Worm (Caenorhabditis elegans) whole organism, L3 larva: ENCODE data around the gene F53A9.9.
A peak's percentile ranks its signal among the peaks of the same experiment; 100 is the strongest.

Experiments used
- R02D3.7 ChIP-seq: fragments of 150-350 bp; optimal IDR thresholded peaks from 2 replicates; lab custom pipeline; 2014; ENCODE audit warnings: missing biosample characterization, missing genetic modification characterization
- aly-2 ChIP-seq: fragments of 150-350 bp; optimal IDR thresholded peaks from 2 replicates; lab custom pipeline; 2014; ENCODE audit warnings: missing biosample characterization, missing genetic modification characterization
- ama-1 ChIP-seq: fragments of 150-350 bp; optimal IDR thresholded peaks from 2 replicates; lab custom pipeline; 2018
- ceh-28 ChIP-seq: fragments of 150-350 bp; optimal IDR thresholded peaks from 2 replicates; lab custom pipeline; 2014; ENCODE audit warnings: missing biosample characterization, missing genetic modification reagents, missing genetic modification characterization
- daf-12 ChIP-seq: fragments of 150-350 bp; optimal IDR thresholded peaks from 2 replicates; lab custom pipeline; 2014; ENCODE audit warnings: missing biosample characterization, missing genetic modification reagents, missing genetic modification characterization
- egl-27 ChIP-seq: sonication (generic microtip); optimal IDR thresholded peaks from 4 replicates; lab custom pipeline; 2017; ENCODE audit warnings: missing biosample characterization, missing genetic modification reagents, missing genetic modification characterization
- elt-1 ChIP-seq: fragments of 150-350 bp; optimal IDR thresholded peaks from 2 replicates; lab custom pipeline; 2014; ENCODE audit warnings: missing biosample characterization, missing genetic modification characterization
- elt-2 ChIP-seq: sonication (generic microtip); optimal IDR thresholded peaks from 2 replicates; lab custom pipeline; 2016; ENCODE audit warnings: missing genetic modification reagents, mild to moderate bottlenecking, missing genetic modification characterization, missing compliant biosample characterization
- elt-3 ChIP-seq, 3 experiments: fragments of 150-350 bp in 1 of 3; sonication (generic microtip) in 2 of 3; optimal IDR thresholded peaks; 2 replicates in 2 of 3; 4 replicates in 1 of 3; lab custom pipeline; 2014 to 2017; ENCODE audit warnings: missing biosample characterization in 3 of 3, missing genetic modification characterization in 3 of 3
- eor-1 ChIP-seq, 2 experiments: fragments of 150-350 bp; optimal IDR thresholded peaks; 2 replicates each; lab custom pipeline; 2014 to 2018; ENCODE audit warnings: missing biosample characterization in 2 of 2, missing genetic modification characterization in 2 of 2
- fkh-10 ChIP-seq: sonication (generic microtip); optimal IDR thresholded peaks from 2 replicates; lab custom pipeline; 2017; ENCODE audit warnings: missing biosample characterization, missing genetic modification reagents, missing genetic modification characterization
- fkh-2 ChIP-seq: fragments of 150-350 bp; optimal IDR thresholded peaks from 2 replicates; lab custom pipeline; 2014; ENCODE audit warnings: missing biosample characterization, missing genetic modification reagents, missing genetic modification characterization
- fos-1 ChIP-seq: fragments of 150-350 bp; optimal IDR thresholded peaks from 2 replicates; lab custom pipeline; 2014; ENCODE audit warnings: missing biosample characterization, missing genetic modification characterization
- hmg-11 ChIP-seq: sonication (generic microtip); optimal IDR thresholded peaks from 2 replicates; lab custom pipeline; 2016; ENCODE audit warnings: missing genetic modification characterization, missing compliant biosample characterization
- jun-1 ChIP-seq: fragments of 150-350 bp; optimal IDR thresholded peaks from 2 replicates; lab custom pipeline; 2014; ENCODE audit warnings: missing biosample characterization, missing genetic modification reagents, missing genetic modification characterization
- lin-39 ChIP-seq: fragments of 150-350 bp; optimal IDR thresholded peaks from 2 replicates; lab custom pipeline; 2018; ENCODE audit warnings: missing biosample characterization, missing genetic modification reagents, missing genetic modification characterization
- mml-1 ChIP-seq: fragments of 150-350 bp; sonication (generic microtip); optimal IDR thresholded peaks from 3 replicates; lab custom pipeline; 2014; ENCODE audit warnings: missing biosample characterization, missing genetic modification characterization
- nfya-1 ChIP-seq: sonication (generic microtip); optimal IDR thresholded peaks from 2 replicates; lab custom pipeline; 2017; ENCODE audit warnings: missing genetic modification characterization, mild to moderate bottlenecking, missing compliant biosample characterization, antibody characterized with exemption, moderate library complexity; ENCODE audit not compliant: insufficient read depth
- nhr-11 ChIP-seq: fragments of 150-350 bp; optimal IDR thresholded peaks from 2 replicates; lab custom pipeline; 2014; ENCODE audit warnings: missing biosample characterization, missing genetic modification characterization
- nhr-12 ChIP-seq: fragments of 150-350 bp; optimal IDR thresholded peaks from 2 replicates; lab custom pipeline; 2014; ENCODE audit warnings: missing biosample characterization, missing genetic modification characterization
- nhr-25 ChIP-seq: sonication (generic microtip); optimal IDR thresholded peaks from 2 replicates; lab custom pipeline; 2017; ENCODE audit warnings: missing biosample characterization, missing genetic modification characterization
- nhr-28 ChIP-seq: fragments of 150-350 bp; optimal IDR thresholded peaks from 2 replicates; lab custom pipeline; 2014; ENCODE audit warnings: missing biosample characterization, missing genetic modification characterization
- nhr-43 ChIP-seq: sonication (generic microtip); optimal IDR thresholded peaks from 2 replicates; lab custom pipeline; 2016; ENCODE audit warnings: mild to moderate bottlenecking, missing genetic modification characterization, missing compliant biosample characterization; ENCODE audit not compliant: poor library complexity, severe bottlenecking
- nhr-67 ChIP-seq: fragments of 150-350 bp; optimal IDR thresholded peaks from 2 replicates; lab custom pipeline; 2014; ENCODE audit warnings: missing biosample characterization, missing genetic modification characterization
- nhr-76 ChIP-seq: fragments of 150-350 bp; sonication (generic microtip); optimal IDR thresholded peaks from 5 replicates; lab custom pipeline; 2014; ENCODE audit warnings: missing biosample characterization, missing genetic modification characterization
- nhr-77 ChIP-seq: fragments of 150-350 bp; optimal IDR thresholded peaks from 2 replicates; lab custom pipeline; 2014; ENCODE audit warnings: missing biosample characterization, missing genetic modification characterization
- pha-4 ChIP-seq: fragments of 150-350 bp; optimal IDR thresholded peaks from 2 replicates; lab custom pipeline; 2014; ENCODE audit warnings: missing biosample characterization, missing genetic modification reagents, missing genetic modification characterization
- pqm-1 ChIP-seq: fragments of 150-350 bp; optimal IDR thresholded peaks from 2 replicates; lab custom pipeline; 2017; ENCODE audit warnings: missing biosample characterization, missing genetic modification characterization, inconsistent platforms
- skn-1 ChIP-seq: fragments of 150-350 bp; optimal IDR thresholded peaks from 2 replicates; lab custom pipeline; 2014; ENCODE audit warnings: missing biosample characterization, missing genetic modification characterization
- snpc-4 ChIP-seq: fragments of 150-350 bp; optimal IDR thresholded peaks from 2 replicates; lab custom pipeline; 2014; ENCODE audit warnings: missing biosample characterization, missing genetic modification characterization
- tbx-2 ChIP-seq: sonication (generic microtip); optimal IDR thresholded peaks from 2 replicates; lab custom pipeline; 2016; ENCODE audit warnings: mild to moderate bottlenecking, missing genetic modification characterization, missing compliant biosample characterization
- unc-39 ChIP-seq: sonication (generic microtip); optimal IDR thresholded peaks from 4 replicates; lab custom pipeline; 2017; ENCODE audit warnings: missing biosample characterization, missing genetic modification characterization
- zag-1 ChIP-seq: fragments of 150-350 bp; optimal IDR thresholded peaks from 2 replicates; lab custom pipeline; 2014; ENCODE audit warnings: missing biosample characterization, missing genetic modification characterization
- ztf-4 ChIP-seq: fragments of 150-350 bp; optimal IDR thresholded peaks from 2 replicates; lab custom pipeline; 2014; ENCODE audit warnings: missing biosample characterization, missing genetic modification characterization

F53A9.9 gene

ce11 chrX:8708053-8708452, 12.5 kb downstream of the F53A9.9 start, which contains the start of gene F53A9.3:
Gene F53A9.3 (plus strand): TSS chrX:8708353.
- TF ChIP-seq aly-2 (no peak), eor-1 (tag; optimal IDR thresholded peaks at IDR 0.05; lab: Kevin White, UChicago) (no peak), jun-1 (tag; lab: Kevin White, UChicago) (no peak), pha-4 (tag; lab: Kevin White, UChicago) (no peak), elt-2 (tag; lab: Kevin White, UChicago) (no peak), nhr-67 (no peak), fkh-2 (tag; lab: Kevin White, UChicago) (no peak), unc-39 (tag; lab: Kevin White, UChicago) (no peak), hmg-11 (no peak), nhr-77 (tag; lab: Kevin White, UChicago) (no peak), ztf-4 (tag; lab: Kevin White, UChicago) (no peak), nhr-28 (tag; lab: Kevin White, UChicago) (no peak), ama-1 (lab: Kevin White, UChicago) (no peak), lin-39 (tag; lab: Kevin White, UChicago) (no peak), nhr-12 (tag; lab: Kevin White, UChicago) (no peak)

DNA sequence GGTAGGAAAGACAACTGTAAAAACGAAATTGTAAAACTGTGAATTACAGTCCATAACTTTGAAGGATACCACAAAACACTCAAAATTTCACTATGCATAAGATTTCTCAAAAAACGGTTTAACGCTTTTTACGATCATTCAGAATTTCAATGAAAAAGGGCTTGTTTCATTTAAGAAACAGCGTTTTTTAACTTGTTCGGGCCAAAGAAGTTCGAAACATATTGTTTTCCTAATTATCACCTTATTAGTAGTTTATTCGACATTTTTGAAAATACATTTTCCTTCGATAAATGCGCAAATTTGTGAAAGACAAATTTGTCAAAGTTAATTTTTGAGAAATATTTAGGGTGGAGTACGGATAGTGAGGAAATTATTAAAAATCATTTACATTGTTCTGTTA, 15.7 kb downstream of the F53A9.9 start:
- TF ChIP-seq skn-1 (tag; lab: Kevin White, UChicago) (no peak), elt-1 (no peak), egl-27 (tag; lab: Kevin White, UChicago) (no peak), nhr-28 (tag; lab: Kevin White, UChicago) (no peak)

ce11 chrX:8703664-8704356, 16.7 kb downstream of the F53A9.9 start, which contains the start of gene jbts-14:
Gene jbts-14 (plus strand): TSS chrX:8704306.
- TF ChIP-seq snpc-4 (tag; lab: Kevin White, UChicago) (peak; percentile 30), lin-39 (tag; lab: Kevin White, UChicago) (no peak), elt-3 (tag; optimal IDR thresholded peaks at IDR 0.05; lab: Kevin White, UChicago) (no peak), nhr-76 (tag; lab: Kevin White, UChicago) (no peak)

ce11 chrX:8697517-8697916, 23.0 kb downstream of the F53A9.9 start, which contains the start of gene frpr-8:
Gene frpr-8 (plus strand): TSS chrX:8697817.
- TF ChIP-seq pqm-1 (tag; lab: Kevin White, UChicago), result no peak
- no peak for TF ChIP-seq mml-1
- no peak for TF ChIP-seq R02D3.7 (tag; lab: Kevin White, UChicago)
- TF ChIP-seq egl-27 (tag; lab: Kevin White, UChicago), result no peak
- TF ChIP-seq unc-39 (tag; lab: Kevin White, UChicago), result no peak
- TF ChIP-seq nhr-11, result no peak
- TF ChIP-seq ceh-28 (tag; lab: Kevin White, UChicago), result no peak
- TF ChIP-seq snpc-4 (tag; lab: Kevin White, UChicago), result no peak
- no peak for TF ChIP-seq fkh-10
- no peak for TF ChIP-seq fos-1 (tag; lab: Kevin White, UChicago)
- no peak for TF ChIP-seq nhr-67
- no peak for TF ChIP-seq nhr-43 (tag; lab: Kevin White, UChicago)
- TF ChIP-seq daf-12 (tag; lab: Kevin White, UChicago), result no peak
- no peak for TF ChIP-seq zag-1 (tag; lab: Kevin White, UChicago)

- no peak for TF ChIP-seq snpc-4 (tag; lab: Kevin White, UChicago)
- no peak for TF ChIP-seq nhr-25
- no peak for TF ChIP-seq nfya-1
- no peak for TF ChIP-seq hmg-11
- no peak for TF ChIP-seq pqm-1 (tag; lab: Kevin White, UChicago)
- TF ChIP-seq elt-1, result no peak
- no peak for TF ChIP-seq pha-4 (tag; lab: Kevin White, UChicago)
- no peak for TF ChIP-seq nhr-12 (tag; lab: Kevin White, UChicago)
- TF ChIP-seq daf-12 (tag; lab: Kevin White, UChicago), result no peak
- TF ChIP-seq tbx-2 (tag; lab: Kevin White, UChicago), result no peak
- TF ChIP-seq, all 47 proteins: peak for 0
Observed at ce11 chrX:8681600-8681999, 39.0 kb downstream of the F53A9.9 start, which contains the start of gene K09E2.1. Gene K09E2.1 (plus strand): TSS chrX:8681900.
